Fruit fly (Drosophila melanogaster) whole organism, wandering third instar larva: Measurements from ENCODE around the gene Dip-C.
A peak's percentile ranks its signal among the peaks of the same experiment; 100 is the strongest.

Experiments
- Abd-B ChIP-seq: fragments of >200 bp; optimal IDR thresholded peaks from 2 replicates; lab custom pipeline; 2017; ENCODE audit warnings: missing biosample characterization, missing genetic modification characterization
- CG32264 ChIP-seq: fragments of 200-800 bp; sonication (Bioruptor generic); optimal IDR thresholded peaks from 2 replicates; lab custom pipeline; 2016; ENCODE audit warnings: missing biosample characterization, missing genetic modification characterization
- CG9705 ChIP-seq: fragments of 200-800 bp; sonication (Bioruptor generic); optimal IDR thresholded peaks from 2 replicates; lab custom pipeline; 2018; ENCODE audit warnings: missing biosample characterization, mild to moderate bottlenecking, missing genetic modification characterization
- CrebA ChIP-seq: fragments of 200-800 bp; sonication (Bioruptor generic); optimal IDR thresholded peaks from 2 replicates; lab custom pipeline; 2016; ENCODE audit warnings: missing biosample characterization, mild to moderate bottlenecking, missing genetic modification characterization, borderline replicate concordance
- Dfd ChIP-seq: fragments of >200 bp; optimal IDR thresholded peaks from 2 replicates; lab custom pipeline; 2017; ENCODE audit warnings: missing biosample characterization, missing genetic modification characterization
- Dif ChIP-seq: fragments of 200-275, 200-300 bp; sonication (Bioruptor generic); optimal IDR thresholded peaks from 2 replicates; lab custom pipeline; 2018; ENCODE audit warnings: missing biosample characterization, missing genetic modification characterization; ENCODE audit not compliant: partially characterized antibody
- HLH106 ChIP-seq: fragments of 200-800 bp; optimal IDR thresholded peaks from 3 replicates; lab custom pipeline; 2019; ENCODE audit warnings: missing biosample characterization, mild to moderate bottlenecking, missing genetic modification characterization, moderate library complexity
- Hnf4 ChIP-seq: fragments of 200-800 bp; sonication (Bioruptor generic); optimal IDR thresholded peaks from 2 replicates; lab custom pipeline; 2016; ENCODE audit warnings: missing biosample characterization, mild to moderate bottlenecking, missing genetic modification characterization
- Hr83 ChIP-seq: fragments of 200-300 bp; sonication (Bioruptor generic); optimal IDR thresholded peaks from 2 replicates; lab custom pipeline; 2016; ENCODE audit warnings: missing biosample characterization, mild to moderate bottlenecking, missing genetic modification characterization, moderate library complexity; ENCODE audit not compliant: poor library complexity, severe bottlenecking
- Jra ChIP-seq: sonication (Bioruptor generic); optimal IDR thresholded peaks from 2 replicates; lab custom pipeline; 2016; ENCODE audit warnings: missing biosample characterization, missing genetic modification characterization
- Mio ChIP-seq: sonication (Bioruptor generic); optimal IDR thresholded peaks from 2 replicates; lab custom pipeline; 2016; ENCODE audit warnings: missing biosample characterization, missing genetic modification characterization
- Myc ChIP-seq: fragments of >200 bp; optimal IDR thresholded peaks from 2 replicates; lab custom pipeline; 2017
- N ChIP-seq: fragments of >200 bp; optimal IDR thresholded peaks from 2 replicates; lab custom pipeline; 2018; ENCODE audit warnings: missing biosample characterization, missing external identifiers, missing genetic modification characterization
- OdsH ChIP-seq: fragments of 200-800 bp; sonication (Bioruptor generic); optimal IDR thresholded peaks from 2 replicates; lab custom pipeline; 2016; ENCODE audit warnings: missing biosample characterization, mild to moderate bottlenecking, missing genetic modification characterization
- Rel ChIP-seq, 2 experiments: fragments of 200-800 bp; sonication (Bioruptor generic) in 1 of 2; optimal IDR thresholded peaks; 2 replicates in 1 of 2; 3 replicates in 1 of 2; lab custom pipeline; 2016 to 2019; ENCODE audit warnings: mild to moderate bottlenecking in 2 of 2, missing biosample characterization in 2 of 2, missing genetic modification characterization in 2 of 2, moderate library complexity in 1 of 2
- Vsx2 ChIP-seq: fragments of 200-300, 225-300 bp; sonication (Bioruptor generic); optimal IDR thresholded peaks from 2 replicates; lab custom pipeline; 2018; ENCODE audit warnings: missing biosample characterization, missing genetic modification characterization; ENCODE audit not compliant: partially characterized antibody
- br ChIP-seq: fragments of 200-800 bp; sonication (Bioruptor generic); optimal IDR thresholded peaks from 2 replicates; lab custom pipeline; 2016; ENCODE audit warnings: missing biosample characterization, missing genetic modification characterization
- dl ChIP-seq, 2 experiments: fragments of 175-275, 200-275 bp in 1 of 2; fragments of 200-275 bp in 1 of 2; sonication (Bioruptor generic); optimal IDR thresholded peaks; lab custom pipeline; 2018; ENCODE audit warnings: mild to moderate bottlenecking in 2 of 2, missing biosample characterization in 2 of 2, missing genetic modification characterization in 2 of 2, moderate library complexity in 2 of 2; ENCODE audit not compliant: partially characterized antibody in 2 of 2, insufficient read depth in 1 of 2
- dmrt93B ChIP-seq: fragments of 200-800 bp; sonication (Bioruptor generic); optimal IDR thresholded peaks from 2 replicates; lab custom pipeline; 2018; ENCODE audit warnings: missing biosample characterization, mild to moderate bottlenecking, missing genetic modification characterization
- dsf ChIP-seq: sonication (Bioruptor generic); optimal IDR thresholded peaks from 2 replicates; lab custom pipeline; 2016; ENCODE audit warnings: missing biosample characterization, missing genetic modification characterization, borderline replicate concordance
- foxo ChIP-seq, 2 experiments: fragments of 200-800 bp; sonication (Bioruptor generic); optimal IDR thresholded peaks; 2 replicates in 1 of 2; 3 replicates in 1 of 2; lab custom pipeline; 2016 to 2017; ENCODE audit warnings: missing biosample characterization in 2 of 2, missing genetic modification characterization in 2 of 2
- fru ChIP-seq: fragments of 200-800 bp; sonication (Bioruptor generic); optimal IDR thresholded peaks from 3 replicates; lab custom pipeline; 2016; ENCODE audit warnings: missing biosample characterization, mild to moderate bottlenecking, missing genetic modification characterization
- h ChIP-seq: fragments of 200-800 bp; sonication (Bioruptor generic); optimal IDR thresholded peaks from 3 replicates; lab custom pipeline; 2016; ENCODE audit warnings: missing biosample characterization, mild to moderate bottlenecking, missing genetic modification characterization
- lola ChIP-seq: fragments of >200 bp; optimal IDR thresholded peaks from 2 replicates; lab custom pipeline; 2017; ENCODE audit warnings: missing biosample characterization, missing genetic modification characterization
- psq ChIP-seq: fragments of 200-800 bp; sonication (Bioruptor generic); optimal IDR thresholded peaks from 3 replicates; lab custom pipeline; 2017; ENCODE audit warnings: missing biosample characterization, mild to moderate bottlenecking, missing genetic modification characterization, moderate library complexity
- rgr ChIP-seq: fragments of 200-800 bp; sonication (Bioruptor generic); optimal IDR thresholded peaks from 3 replicates; lab custom pipeline; 2016; ENCODE audit warnings: missing biosample characterization, mild to moderate bottlenecking, missing genetic modification characterization
- sage ChIP-seq: fragments of 200-800 bp; sonication (Bioruptor generic); optimal IDR thresholded peaks from 2 replicates; lab custom pipeline; 2016; ENCODE audit warnings: missing biosample characterization, mild to moderate bottlenecking, missing genetic modification characterization
- sv ChIP-seq: fragments of 200-800 bp; sonication (Bioruptor generic); optimal IDR thresholded peaks from 3 replicates; lab custom pipeline; 2016; ENCODE audit warnings: missing biosample characterization, missing genetic modification characterization
- usp ChIP-seq: fragments of >200 bp; optimal IDR thresholded peaks from 2 replicates; lab custom pipeline; 2017; ENCODE audit warnings: missing biosample characterization, missing genetic modification characterization
- woc ChIP-seq: sonication (Bioruptor generic); optimal IDR thresholded peaks from 2 replicates; lab custom pipeline; 2016; ENCODE audit warnings: missing biosample characterization, mild to moderate bottlenecking, missing genetic modification characterization

Dip-C gene

DNA sequence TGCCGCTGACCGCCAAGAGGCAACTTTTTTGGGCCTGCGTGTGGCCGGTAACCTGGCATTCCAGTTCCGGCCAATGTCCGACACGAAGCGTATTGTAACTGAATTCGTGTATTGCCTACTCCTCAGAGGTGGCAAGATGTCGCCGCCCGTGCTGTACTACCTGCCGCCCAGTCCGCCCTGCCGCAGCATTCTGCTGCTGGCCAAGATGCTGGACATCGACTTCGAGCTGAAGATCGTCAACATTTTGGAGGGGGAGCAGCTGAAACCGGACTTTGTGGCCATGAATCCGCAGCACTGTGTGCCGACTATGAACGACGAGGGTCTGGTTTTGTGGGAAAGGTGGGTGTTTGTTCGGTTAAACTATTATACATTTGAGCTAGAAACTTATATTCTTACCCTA, 29.3 kb downstream of the Dip-C start:
- TF ChIP-seq Vsx2 (GFP tag; lab: Kevin White, UChicago) (no peak), N (GFP tag; lab: Kevin White, UChicago) (no peak), Mio (GFP tag; lab: Kevin White, UChicago) (no peak), Hr83 (no peak), psq (no peak), Dif (GFP tag; lab: Kevin White, UChicago) (no peak), CrebA (GFP tag; lab: Kevin White, UChicago) (no peak), lola (GFP tag; lab: Kevin White, UChicago) (no peak), HLH106 (no peak), CG9705 (GFP tag; lab: Kevin White, UChicago) (no peak), dl (GFP tag; optimal IDR thresholded peaks at IDR 0.05; lab: Kevin White, UChicago; ENCODE audit: insufficient read depth in 1 of 2, partially characterized antibody in 2 of 2) (no peak), CG32264 (no peak), br (GFP tag; lab: Kevin White, UChicago) (no peak), Myc (lab: Kevin White, UChicago) (no peak), Abd-B (GFP tag; lab: Kevin White, UChicago) (no peak), usp (GFP tag; lab: Kevin White, UChicago) (no peak), dmrt93B (GFP tag; lab: Kevin White, UChicago) (no peak), fru (GFP tag; lab: Kevin White, UChicago) (no peak), Rel (GFP tag; optimal IDR thresholded peaks at IDR 0.05; lab: Kevin White, UChicago) (no peak), Rel (tag; optimal IDR thresholded peaks at IDR 0.05; lab: Kevin White, UChicago) (no peak)
- TF ChIP-seq, all 38 proteins: peak for 0

DNA sequence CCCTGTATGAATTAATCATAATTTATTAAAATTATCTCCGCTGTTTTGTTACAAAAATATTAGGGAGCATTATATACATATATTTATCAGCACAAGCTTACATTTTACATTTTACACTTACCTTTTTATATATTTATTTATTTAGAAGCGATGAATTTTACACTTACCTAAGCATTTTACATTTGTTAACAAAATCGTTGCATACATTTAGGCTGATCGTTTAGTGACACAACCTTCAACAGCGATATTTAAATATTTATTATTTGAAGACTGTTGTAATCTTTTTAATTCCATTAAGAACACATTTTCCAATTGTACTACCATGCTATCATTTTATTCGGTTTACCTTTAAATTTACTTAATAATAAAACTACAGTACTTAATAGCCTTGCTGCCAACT, 29.8 kb downstream of the Dip-C start:
- peak; percentile 14 for TF ChIP-seq CrebA (GFP tag; lab: Kevin White, UChicago)
- no peak for TF ChIP-seq foxo (GFP tag; optimal IDR thresholded peaks at IDR 0.05; lab: Kevin White, UChicago)
- TF ChIP-seq Rel (GFP tag; optimal IDR thresholded peaks at IDR 0.05; lab: Kevin White, UChicago) = no peak
- peak; percentile 87 for TF ChIP-seq Rel (tag; optimal IDR thresholded peaks at IDR 0.05; lab: Kevin White, UChicago)

DNA sequence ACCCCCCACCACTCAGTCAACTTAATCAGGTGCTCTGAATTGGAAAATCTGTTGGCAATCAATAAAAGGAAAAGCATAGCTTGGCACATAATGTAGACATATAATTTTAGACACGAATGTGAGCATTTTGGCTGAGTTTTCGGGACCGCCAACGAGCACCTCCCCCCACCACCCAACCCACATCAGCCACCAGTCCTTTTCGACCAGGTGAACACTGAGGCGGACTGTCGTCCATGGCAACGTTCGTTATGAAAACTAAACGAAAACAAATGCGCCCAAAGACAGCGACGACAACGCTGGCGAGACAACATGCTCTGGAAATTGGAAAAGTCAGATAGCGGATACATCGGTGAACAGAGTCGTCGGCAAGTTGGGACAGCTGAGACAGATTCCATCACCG, 30.5 kb downstream of the Dip-C start, which contains the start of gene GstD11:
GstD11 (plus strand) TSS at position 301 of the 400 bp plus-strand sequence.
- no peak for TF ChIP-seq CrebA (GFP tag; lab: Kevin White, UChicago)
- no peak for TF ChIP-seq Mio (GFP tag; lab: Kevin White, UChicago)
- TF ChIP-seq dmrt93B (GFP tag; lab: Kevin White, UChicago) = no peak
- no peak for TF ChIP-seq lola (GFP tag; lab: Kevin White, UChicago)
- TF ChIP-seq Hnf4 (GFP tag; lab: Kevin White, UChicago) = no peak
- TF ChIP-seq Jra (GFP tag; lab: Kevin White, UChicago) = no peak
- TF ChIP-seq Dfd (GFP tag; lab: Kevin White, UChicago) = no peak
- TF ChIP-seq Myc (lab: Kevin White, UChicago) = no peak
- no peak for TF ChIP-seq Rel (GFP tag; optimal IDR thresholded peaks at IDR 0.05; lab: Kevin White, UChicago)
- TF ChIP-seq Rel (tag; optimal IDR thresholded peaks at IDR 0.05; lab: Kevin White, UChicago) = no peak
- TF ChIP-seq woc (GFP tag; lab: Kevin White, UChicago) = no peak
- no peak for TF ChIP-seq h
- no peak for TF ChIP-seq sage (GFP tag; lab: Kevin White, UChicago)
- no peak for TF ChIP-seq dsf (GFP tag; lab: Kevin White, UChicago)
- TF ChIP-seq dl (GFP tag; optimal IDR thresholded peaks at IDR 0.05; lab: Kevin White, UChicago; ENCODE audit: insufficient read depth in 1 of 2, partially characterized antibody in 2 of 2) = no peak
- no peak for TF ChIP-seq sv
- TF ChIP-seq OdsH (GFP tag; lab: Kevin White, UChicago) = no peak
- TF ChIP-seq fru (GFP tag; lab: Kevin White, UChicago) = no peak

DNA sequence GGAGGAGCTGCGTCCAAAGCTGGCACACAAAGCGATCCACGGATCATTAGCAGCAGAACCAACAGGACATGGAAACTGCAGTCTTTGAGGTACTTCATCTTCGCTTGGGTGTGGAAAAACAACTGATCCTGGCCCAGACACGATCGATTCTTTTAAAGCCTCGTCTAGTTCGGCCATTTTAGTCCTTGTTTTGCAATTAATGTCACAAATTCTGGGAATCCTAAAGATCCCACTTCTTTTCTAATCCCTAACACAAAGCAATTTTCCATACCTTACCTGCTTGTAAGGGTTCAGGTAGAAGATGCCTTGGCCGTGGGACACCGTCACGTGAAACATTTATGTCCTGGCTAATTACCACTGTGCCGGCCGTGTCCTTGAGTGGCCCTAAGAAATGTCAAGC, 31.0 kb downstream of the Dip-C start, which contains the start of gene CG10035:
CG10035 (minus strand) TSS at position 129 of the 400 bp plus-strand sequence.
- TF ChIP-seq psq (no peak), CrebA (GFP tag; lab: Kevin White, UChicago) (no peak), Rel (GFP tag; optimal IDR thresholded peaks at IDR 0.05; lab: Kevin White, UChicago) (no peak), Rel (tag; optimal IDR thresholded peaks at IDR 0.05; lab: Kevin White, UChicago) (no peak), rgr (GFP tag; lab: Kevin White, UChicago) (no peak), Jra (GFP tag; lab: Kevin White, UChicago) (no peak)
